Fruit fly (Drosophila melanogaster) whole organism, embryonic: ENCODE measurements around the gene CG17625.

ENCODE experiments used
- Aef1 ChIP-seq: fragments of 200-800 bp; sonication (Bioruptor generic); IDR thresholded peaks from 3 replicates; pipeline ENCODE4 v1.3.6; 2022; ENCODE audit warnings: missing biosample characterization, missing genetic modification characterization
- B-H2 ChIP-seq: fragments of 200-800 bp; sonication (Bioruptor generic); optimal IDR thresholded peaks from 2 replicates; lab custom pipeline; 2018; ENCODE audit warnings: missing biosample characterization, mild to moderate bottlenecking, missing genetic modification characterization
- CG12155 ChIP-seq: fragments of 200-800 bp; sonication (Bioruptor generic); optimal IDR thresholded peaks from 3 replicates; lab custom pipeline; 2016; ENCODE audit warnings: missing biosample characterization, missing genetic modification characterization
- CG12659 ChIP-seq: fragments of 200-800 bp; sonication (Bioruptor generic); optimal IDR thresholded peaks from 3 replicates; lab custom pipeline; 2017; ENCODE audit warnings: mild to moderate bottlenecking, missing biosample characterization, missing genetic modification reagents, missing genetic modification characterization
- CG12942 ChIP-seq: fragments of 200-800 bp; sonication (Bioruptor generic); optimal IDR thresholded peaks from 3 replicates; lab custom pipeline; 2016; ENCODE audit warnings: missing biosample characterization, missing genetic modification characterization
- CG16863 ChIP-seq: fragments of 200-800 bp; sonication (Bioruptor generic); optimal IDR thresholded peaks from 3 replicates; lab custom pipeline; 2016; ENCODE audit warnings: missing biosample characterization, missing genetic modification characterization
- CG17186 ChIP-seq: fragments of 200-800 bp; sonication (Bioruptor generic); optimal IDR thresholded peaks from 3 replicates; lab custom pipeline; 2017; ENCODE audit warnings: missing biosample characterization, missing genetic modification reagents, missing genetic modification characterization
- CG17359 ChIP-seq: fragments of 200-800 bp; sonication (Bioruptor generic); optimal IDR thresholded peaks from 3 replicates; lab custom pipeline; 2018; ENCODE audit warnings: missing biosample characterization, mild to moderate bottlenecking, missing genetic modification characterization, moderate library complexity
- CG17568 ChIP-seq: fragments of 200-800 bp; sonication (Bioruptor generic); optimal IDR thresholded peaks from 2 replicates; lab custom pipeline; 2018; ENCODE audit warnings: missing biosample characterization, mild to moderate bottlenecking, missing genetic modification characterization, moderate library complexity
- CG31365 ChIP-seq: fragments of 200-800 bp; sonication (Bioruptor generic); optimal IDR thresholded peaks from 2 replicates; lab custom pipeline; 2018; ENCODE audit warnings: missing biosample characterization, mild to moderate bottlenecking, missing genetic modification characterization
- CG32767 ChIP-seq: fragments of 200-800 bp; sonication (Bioruptor generic); IDR thresholded peaks from 2 replicates; pipeline ENCODE4 v1.3.6; 2022; ENCODE audit warnings: missing biosample characterization, missing genetic modification characterization
- CG3281 ChIP-seq: fragments of 200-800 bp; sonication (Bioruptor generic); optimal IDR thresholded peaks from 3 replicates; lab custom pipeline; 2017; ENCODE audit warnings: missing biosample characterization, mild to moderate bottlenecking, missing genetic modification characterization
- CG34422 ChIP-seq: fragments of 200-800 bp; sonication (Bioruptor generic); IDR thresholded peaks from 3 replicates; pipeline ENCODE4 v1.3.6; 2022; ENCODE audit warnings: missing biosample characterization, missing genetic modification characterization
- CG42726 ChIP-seq: fragments of 200-800 bp; sonication (Bioruptor generic); IDR thresholded peaks from 2 replicates; pipeline ENCODE4 v1.3.6; 2022; ENCODE audit warnings: missing biosample characterization, missing genetic modification characterization; ENCODE audit not compliant: partially characterized antibody
- CG7839 ChIP-seq: fragments of 200-800 bp; sonication (Bioruptor generic); optimal IDR thresholded peaks from 3 replicates; lab custom pipeline; 2018; ENCODE audit warnings: missing biosample characterization, mild to moderate bottlenecking, missing genetic modification characterization, moderate library complexity
- CG8359 ChIP-seq: fragments of 200-800 bp; sonication (Bioruptor generic); optimal IDR thresholded peaks from 2 replicates; lab custom pipeline; 2017; ENCODE audit warnings: missing biosample characterization, mild to moderate bottlenecking, missing genetic modification characterization, borderline replicate concordance
- CG9876 ChIP-seq: fragments of 200-800 bp; sonication (Bioruptor generic); optimal IDR thresholded peaks from 2 replicates; lab custom pipeline; 2016; ENCODE audit warnings: missing biosample characterization, missing genetic modification characterization
- D19B ChIP-seq: fragments of 200-800 bp; sonication (Bioruptor generic); optimal IDR thresholded peaks from 2 replicates; lab custom pipeline; 2017; ENCODE audit warnings: missing biosample characterization, mild to moderate bottlenecking, missing genetic modification characterization
- Doc2 ChIP-seq: fragments of 200-800 bp; sonication (Bioruptor generic); IDR thresholded peaks from 2 replicates; pipeline ENCODE4 v1.3.6; 2022; ENCODE audit warnings: missing biosample characterization, missing genetic modification characterization
- Hsf ChIP-seq: fragments of 200-800 bp; sonication (Bioruptor generic); optimal IDR thresholded peaks from 3 replicates; lab custom pipeline; 2016; ENCODE audit warnings: missing biosample characterization, missing genetic modification characterization
- Jarid2 ChIP-seq: fragments of 200-800 bp; sonication (Bioruptor generic); optimal IDR thresholded peaks from 3 replicates; lab custom pipeline; 2017; ENCODE audit warnings: mild to moderate bottlenecking, missing biosample characterization, missing genetic modification reagents, missing genetic modification characterization
- Lim3 ChIP-seq: fragments of 200-800 bp; sonication (Bioruptor generic); IDR thresholded peaks from 2 replicates; pipeline ENCODE4 v1.3.6; 2022; ENCODE audit warnings: missing biosample characterization, missing genetic modification characterization
- MBD-R2 ChIP-seq: fragments of 200-800 bp; sonication (Bioruptor generic); IDR thresholded peaks from 2 replicates; pipeline ENCODE4 v1.3.6; 2022; ENCODE audit warnings: missing biosample characterization, missing genetic modification characterization
- NFAT ChIP-seq: fragments of 200-800 bp; sonication (Bioruptor generic); IDR thresholded peaks from 2 replicates; pipeline ENCODE4 v1.3.6; 2022; ENCODE audit warnings: missing biosample characterization, missing genetic modification characterization
- NK7.1 ChIP-seq: fragments of 200-800 bp; sonication (Bioruptor generic); optimal IDR thresholded peaks from 3 replicates; lab custom pipeline; 2016; ENCODE audit warnings: missing biosample characterization, missing genetic modification characterization
- Nf-YA ChIP-seq: fragments of 200-800 bp; sonication (Bioruptor generic); IDR thresholded peaks from 2 replicates; pipeline ENCODE4 v1.3.6; 2022; ENCODE audit warnings: missing biosample characterization, missing genetic modification characterization
- Nf-YB ChIP-seq: fragments of 200-800 bp; sonication (Bioruptor generic); optimal IDR thresholded peaks from 3 replicates; lab custom pipeline; 2019; ENCODE audit warnings: missing biosample characterization, mild to moderate bottlenecking, missing genetic modification characterization, moderate library complexity
- Ptx1 ChIP-seq: fragments of 200-800 bp; sonication (Bioruptor generic); IDR thresholded peaks from 2 replicates; pipeline ENCODE4 v1.3.6; 2022; ENCODE audit warnings: missing biosample characterization, missing genetic modification characterization
- al ChIP-seq: fragments of 200-800 bp; sonication (Bioruptor generic); IDR thresholded peaks from 2 replicates; pipeline ENCODE4 v1.3.6; 2022; ENCODE audit warnings: missing biosample characterization, missing genetic modification characterization
- aop ChIP-seq: fragments of 200-800 bp; sonication (Bioruptor generic); IDR thresholded peaks from 2 replicates; pipeline ENCODE4 v1.3.6; 2022; ENCODE audit warnings: missing biosample characterization, missing genetic modification characterization
- bab2 ChIP-seq: fragments of 200-800 bp; sonication (Bioruptor generic); optimal IDR thresholded peaks from 2 replicates; lab custom pipeline; 2016; ENCODE audit warnings: missing biosample characterization, missing genetic modification characterization
- bcd ChIP-seq: fragments of 200-800 bp; sonication (Bioruptor generic); optimal IDR thresholded peaks from 2 replicates; lab custom pipeline; 2017; ENCODE audit warnings: missing biosample characterization, mild to moderate bottlenecking, missing genetic modification characterization
- bowl ChIP-seq: fragments of 200-800 bp; sonication (Bioruptor generic); IDR thresholded peaks from 2 replicates; pipeline ENCODE4 v1.3.6; 2022; ENCODE audit warnings: missing biosample characterization, missing genetic modification characterization
- chinmo ChIP-seq: fragments of 200-800 bp; sonication (Bioruptor generic); IDR thresholded peaks from 4 replicates; pipeline ENCODE4 v1.3.6; 2022; ENCODE audit warnings: missing biosample characterization, missing genetic modification characterization; ENCODE audit not compliant: partially characterized antibody
- crc ChIP-seq: fragments of 200-800 bp; sonication (Bioruptor generic); optimal IDR thresholded peaks from 2 replicates; lab custom pipeline; 2016; ENCODE audit warnings: missing biosample characterization, missing genetic modification characterization
- dati ChIP-seq: fragments of 200-800 bp; sonication (Bioruptor generic); IDR thresholded peaks from 2 replicates; pipeline ENCODE4 v1.3.6; 2022; ENCODE audit warnings: missing biosample characterization, missing genetic modification characterization
- disco-r ChIP-seq: fragments of 200-800 bp; sonication (Bioruptor generic); optimal IDR thresholded peaks from 2 replicates; lab custom pipeline; 2016; ENCODE audit warnings: missing biosample characterization, missing genetic modification characterization
- eve ChIP-seq, 2 experiments: fragments of >200 bp; optimal IDR thresholded peaks; 2 replicates each; lab custom pipeline; 2017; ENCODE audit warnings: missing biosample characterization in 2 of 2, missing genetic modification characterization in 2 of 2
- fru ChIP-seq: fragments of >200 bp; optimal IDR thresholded peaks from 2 replicates; lab custom pipeline; 2017
- hkb ChIP-seq, 2 experiments: fragments of 200-800 bp in 1 of 2; fragments of >200 bp in 1 of 2; sonication (Bioruptor generic) in 1 of 2; IDR thresholded peaks in 1 of 2; optimal IDR thresholded peaks in 1 of 2; 2 replicates each; pipeline versions ENCODE4 v1.3.6 to Lab custom; 2017 to 2022; ENCODE audit warnings: missing biosample characterization in 1 of 2, missing genetic modification characterization in 1 of 2
- kay ChIP-seq: fragments of 200-800 bp; sonication (Bioruptor generic); optimal IDR thresholded peaks from 2 replicates; lab custom pipeline; 2016; ENCODE audit warnings: missing biosample characterization, missing genetic modification characterization
- onecut ChIP-seq: fragments of 200-800 bp; sonication (Bioruptor generic); IDR thresholded peaks from 2 replicates; pipeline ENCODE4 v1.3.6; 2022; ENCODE audit warnings: missing biosample characterization, missing genetic modification characterization
- pros ChIP-seq: fragments of 200-800 bp; sonication (Bioruptor generic); optimal IDR thresholded peaks from 3 replicates; lab custom pipeline; 2019; ENCODE audit warnings: missing biosample characterization, mild to moderate bottlenecking, missing genetic modification characterization, moderate library complexity
- repo ChIP-seq: fragments of 200-800 bp; sonication (Bioruptor generic); optimal IDR thresholded peaks from 2 replicates; lab custom pipeline; 2016; ENCODE audit warnings: missing biosample characterization, missing genetic modification characterization
- ro ChIP-seq: fragments of 200-800 bp; sonication (Bioruptor generic); IDR thresholded peaks from 2 replicates; pipeline ENCODE4 v1.3.6; 2022; ENCODE audit warnings: missing biosample characterization, missing genetic modification characterization
- scrt ChIP-seq: fragments of 200-800 bp; sonication (Bioruptor generic); optimal IDR thresholded peaks from 2 replicates; lab custom pipeline; 2018; ENCODE audit warnings: missing biosample characterization, mild to moderate bottlenecking, missing genetic modification characterization, moderate library complexity
- slbo ChIP-seq: fragments of 200-800 bp; sonication (Bioruptor generic); IDR thresholded peaks from 2 replicates; pipeline ENCODE4 v1.3.6; 2022; ENCODE audit warnings: missing biosample characterization, missing genetic modification characterization
- sqz ChIP-seq: fragments of 200-800 bp; sonication (Bioruptor generic); optimal IDR thresholded peaks from 3 replicates; lab custom pipeline; 2018; ENCODE audit warnings: missing biosample characterization, mild to moderate bottlenecking, missing genetic modification characterization
- tap ChIP-seq: fragments of 200-800 bp; optimal IDR thresholded peaks from 3 replicates; lab custom pipeline; 2019; ENCODE audit warnings: missing biosample characterization, mild to moderate bottlenecking, missing genetic modification characterization, moderate library complexity
- tio ChIP-seq: fragments of 200-800 bp; sonication (Bioruptor generic); optimal IDR thresholded peaks from 2 replicates; lab custom pipeline; 2017; ENCODE audit warnings: missing biosample characterization, missing genetic modification characterization, inconsistent platforms
- trem ChIP-seq: fragments of 200-800 bp; optimal IDR thresholded peaks from 3 replicates; lab custom pipeline; 2019; ENCODE audit warnings: missing biosample characterization, mild to moderate bottlenecking, missing genetic modification characterization, moderate library complexity

Gene CG17625

dm6 chr3R:22663115-22663514, 23.5 kb upstream of the CG17625 start (continued):
- TF ChIP-seq trem = peak; percentile 14
- peak; percentile 60; the same call in 1 of the 2 replicates for TF ChIP-seq CG32767 (GFP tag; lab: Robert Waterston, UW)
- no peak for TF ChIP-seq NK7.1 (GFP tag; lab: Kevin White, UChicago)
- TF ChIP-seq CG8359 (GFP tag; lab: Kevin White, UChicago) = peak; percentile 1
- TF ChIP-seq tap (tag; lab: Kevin White, UChicago) = peak; percentile 55
- no peak for TF ChIP-seq disco-r
- TF ChIP-seq pros (GFP tag; lab: Kevin White, UChicago) = no peak
- peak; percentile 1 for TF ChIP-seq crc (GFP tag; lab: Kevin White, UChicago)
- no peak for TF ChIP-seq CG42726
- TF ChIP-seq Hsf (GFP tag; lab: Kevin White, UChicago) = peak; percentile 77
- peak; percentile 58 for TF ChIP-seq CG12659
- peak; percentile 62 for TF ChIP-seq CG3281
- peak; percentile 33 for TF ChIP-seq Nf-YB (GFP tag; lab: Kevin White, UChicago)
- no peak for TF ChIP-seq bowl (GFP tag; lab: Robert Waterston, UW)
- no peak for TF ChIP-seq ro (GFP tag; lab: Robert Waterston, UW)
- peak; percentile 45 for TF ChIP-seq CG12942 (GFP tag; lab: Kevin White, UChicago)
- no peak for TF ChIP-seq kay
- no peak for TF ChIP-seq al
- TF ChIP-seq B-H2 = no peak
- TF ChIP-seq Jarid2 (GFP tag; lab: Kevin White, UChicago) = no peak
- TF ChIP-seq onecut (GFP tag; lab: Robert Waterston, UW) = peak; percentile 48; the same call in 1 of the 2 replicates
- no peak; the same call in 1 of the 2 replicates for TF ChIP-seq NFAT
- no peak for TF ChIP-seq fru
- no peak for TF ChIP-seq hkb (optimal IDR thresholded peaks at IDR 0.05; lab: Kevin White, UChicago)
- TF ChIP-seq hkb (GFP tag; IDR thresholded peaks at IDR 0.05; lab: Robert Waterston, UW) = peak; percentile 87
- peak in 1 of 2 experiments; percentile 77 for TF ChIP-seq eve (GFP tag; optimal IDR thresholded peaks at IDR 0.05; lab: Kevin White, UChicago)
- TF ChIP-seq CG16863 = peak; percentile 53
- TF ChIP-seq tio (GFP tag; lab: Kevin White, UChicago) = peak; percentile 57
- peak; percentile 62; the same call in 1 of the 2 replicates for TF ChIP-seq Ptx1
- TF ChIP-seq bab2 (GFP tag; lab: Kevin White, UChicago) = peak; percentile 46
- TF ChIP-seq CG31365 = no peak
- TF ChIP-seq Lim3 (GFP tag; lab: Robert Waterston, UW) = 0 out of 2 replicates have a peak, but pooled peaks have one; percentile 39
- peak; percentile 41; the same call in 1 of the 3 replicates for TF ChIP-seq Aef1 (GFP tag; lab: Robert Waterston, UW)
- peak; percentile 57; the same call in 2 of the 3 replicates for TF ChIP-seq CG34422 (GFP tag; lab: Robert Waterston, UW)
- TF ChIP-seq aop (GFP tag; lab: Robert Waterston, UW) = no peak
- no peak for TF ChIP-seq sqz (GFP tag; lab: Kevin White, UChicago)
- TF ChIP-seq CG7839 (tag; lab: Kevin White, UChicago) = peak; percentile 72
- peak; percentile 67 for TF ChIP-seq CG12155 (GFP tag; lab: Kevin White, UChicago)
- TF ChIP-seq bcd (GFP tag; lab: Kevin White, UChicago) = peak; percentile 39
- TF ChIP-seq Nf-YA = 0 out of 2 replicates have a peak, but pooled peaks have one; percentile 27
- no peak for TF ChIP-seq Doc2 (GFP tag; lab: Robert Waterston, UW)
- TF ChIP-seq scrt (GFP tag; lab: Kevin White, UChicago) = peak; percentile 51
- TF ChIP-seq CG17568 = peak; percentile 50
- no peak for TF ChIP-seq CG17186 (GFP tag; lab: Kevin White, UChicago)
- peak; percentile 41; the same call in 1 of the 2 replicates for TF ChIP-seq MBD-R2 (GFP tag; lab: Robert Waterston, UW)
- no peak for TF ChIP-seq chinmo (GFP tag; lab: Robert Waterston, UW)
- no peak for TF ChIP-seq repo (GFP tag; lab: Kevin White, UChicago)
- TF ChIP-seq slbo (GFP tag; lab: Robert Waterston, UW) = peak; percentile 92
- TF ChIP-seq CG17359 = peak; percentile 77
- TF ChIP-seq dati = no peak
- TF ChIP-seq D19B (GFP tag; lab: Kevin White, UChicago) = no peak
- TF ChIP-seq CG9876 (GFP tag; lab: Kevin White, UChicago) = no peak
